Worm (Caenorhabditis elegans) whole organism, dauer: Measurements from ENCODE around the gene T17H7.7.

Experiments
- unc-62 ChIP-seq: sonication (generic microtip); optimal IDR thresholded peaks from 2 replicates; lab custom pipeline; 2017; ENCODE audit warnings: missing biosample characterization, missing genetic modification reagents, missing genetic modification characterization

Gene T17H7.7

DNA sequence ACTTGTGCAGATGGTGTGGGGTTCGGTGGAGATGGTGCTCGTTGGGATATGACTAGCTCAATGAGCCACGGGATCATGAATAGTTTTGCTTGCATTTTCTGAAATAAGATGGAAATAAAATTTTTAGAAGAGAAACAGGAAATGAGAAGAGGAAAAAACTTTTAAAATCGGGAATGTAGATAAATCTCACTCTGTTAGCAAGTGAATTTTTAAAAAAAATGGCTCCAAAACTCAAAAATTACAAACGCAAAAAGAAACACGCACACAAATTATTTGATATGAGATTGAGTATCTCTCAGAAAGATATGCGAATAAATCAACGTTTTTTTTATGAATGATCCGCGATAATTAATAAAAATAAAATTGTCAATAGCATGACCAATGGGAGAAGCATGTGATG, at the start of gene T17H7.7:
Gene T17H7.7 (minus strand): TSS at position 101 of the 400 bp plus-strand sequence.
- no peak for TF ChIP-seq unc-62 (GFP tag; lab: Kevin White, UChicago)

ce11 chrIII:802041-802440, 44.2 kb upstream of the T17H7.7 start:
- no peak for TF ChIP-seq unc-62 (GFP tag; lab: Kevin White, UChicago)

- TF ChIP-seq unc-62 (GFP tag; lab: Kevin White, UChicago) = no peak
These were observed 39.6 kb upstream of the T17H7.7 start for ce11 chrIII:797507-797906.

DNA sequence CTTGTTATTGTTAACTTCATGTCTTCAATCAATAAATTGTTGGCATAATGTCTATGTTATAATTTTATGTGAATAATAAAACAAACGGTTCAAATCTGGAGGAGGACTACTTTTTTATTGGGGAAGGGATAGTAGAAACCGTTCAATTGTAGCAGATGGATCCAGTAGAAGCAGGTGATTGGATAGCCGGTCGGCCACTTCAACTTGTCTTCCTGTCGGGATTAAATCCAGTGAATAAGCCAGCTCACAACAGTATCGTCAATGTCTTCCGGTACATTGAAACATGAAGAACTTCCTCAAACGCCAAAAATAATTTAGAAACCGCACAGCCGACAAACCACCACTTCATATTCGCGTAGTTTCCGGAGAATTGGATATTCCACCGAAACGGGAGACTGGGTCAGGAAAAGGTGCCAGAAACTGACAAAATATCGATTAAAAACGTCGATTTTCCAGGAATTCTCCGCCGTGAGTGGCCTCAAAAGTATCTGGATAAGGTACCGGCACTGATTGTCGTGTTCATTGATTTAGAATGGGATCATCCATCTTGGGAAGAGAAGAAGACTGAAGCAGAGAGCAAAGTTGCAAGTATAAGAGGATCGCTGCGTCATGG, 37.2 kb upstream of the T17H7.7 start, which contains the start of gene trpp-11:
Gene trpp-11 (plus strand): TSS at position 153 of the 613 bp plus-strand sequence.
- TF ChIP-seq unc-62 (GFP tag; lab: Kevin White, UChicago) = no peak

DNA sequence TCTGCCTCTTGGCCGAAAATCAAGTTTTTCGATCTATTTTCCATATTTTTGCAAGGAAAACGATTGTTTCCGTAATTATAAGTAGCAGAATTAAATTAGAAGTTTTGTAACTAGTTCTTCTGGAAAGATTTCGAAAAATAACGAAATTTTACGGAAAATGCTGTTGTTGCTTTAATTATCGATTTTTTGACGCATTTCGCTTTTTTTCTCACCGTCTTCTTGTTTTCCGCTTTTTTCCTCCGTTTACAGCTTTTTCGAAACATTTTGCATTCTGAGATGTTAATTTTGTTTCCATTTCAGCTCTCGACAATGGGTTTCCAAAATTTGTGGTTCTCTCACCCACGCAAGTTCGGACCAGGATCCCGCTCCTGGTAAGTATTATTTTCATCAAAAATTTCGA, 36.1 kb upstream of the T17H7.7 start, which contains the start of gene rps-29:
Gene rps-29 (plus strand): TSS at position 301 of the 400 bp plus-strand sequence.
- TF ChIP-seq unc-62 (GFP tag; lab: Kevin White, UChicago) = no peak

- no peak for TF ChIP-seq unc-62 (GFP tag; lab: Kevin White, UChicago)
These were observed 35.7 kb upstream of the T17H7.7 start, which contains the start of gene snt-2 for ce11 chrIII:793595-793994. Gene snt-2 (minus strand): TSS chrIII:793733.

ce11 chrIII:790591-790990, 32.7 kb upstream of the T17H7.7 start:
- TF ChIP-seq unc-62 (GFP tag; lab: Kevin White, UChicago) = no peak

DNA sequence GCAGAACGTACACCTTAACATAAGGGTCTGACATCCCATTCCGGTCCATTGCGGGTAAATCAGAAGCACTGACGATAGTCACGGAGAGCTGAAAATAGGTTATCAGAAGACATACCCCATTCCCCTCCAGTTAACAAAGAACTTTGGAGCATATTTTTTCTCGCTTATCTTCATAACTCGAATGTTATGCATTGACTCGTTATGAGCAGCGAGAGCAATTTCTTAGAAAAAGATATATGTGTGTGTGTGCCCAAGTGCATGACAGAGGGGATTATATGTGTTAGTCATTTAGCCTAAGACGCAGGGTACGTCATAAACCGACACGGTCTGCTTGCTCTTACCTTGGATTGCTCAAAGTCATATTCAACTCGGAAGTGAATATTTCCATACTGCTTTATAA, 31.7 kb upstream of the T17H7.7 start:
- no peak for TF ChIP-seq unc-62 (GFP tag; lab: Kevin White, UChicago)

- no peak for TF ChIP-seq unc-62 (GFP tag; lab: Kevin White, UChicago)
These were observed 25.4 kb upstream of the T17H7.7 start, which contains the start of the genes dagl-2 and ppm-1.G for ce11 chrIII:783254-783753. Gene dagl-2 (minus strand): TSS chrIII:783305. Gene ppm-1.G (plus strand): TSS chrIII:783703.

DNA sequence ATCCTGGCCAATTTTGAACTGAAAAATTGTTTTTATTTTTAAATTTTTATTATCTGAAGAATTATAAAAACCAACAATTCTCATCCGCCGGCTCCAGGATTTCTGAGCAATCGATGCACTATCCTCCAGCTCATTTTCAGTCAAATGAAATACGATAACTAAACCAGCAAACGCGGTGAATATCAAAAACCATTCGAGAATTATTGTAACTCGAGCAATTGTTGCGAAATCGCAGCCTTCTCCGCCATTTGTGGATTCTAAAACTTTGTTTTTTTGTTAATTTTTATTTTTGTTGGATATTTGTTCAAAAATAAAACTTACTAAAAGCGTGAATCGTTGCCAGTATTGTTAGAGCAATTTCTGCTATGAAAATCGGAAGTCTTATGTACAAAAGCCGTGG, 24.6 kb upstream of the T17H7.7 start:
- no peak for TF ChIP-seq unc-62 (GFP tag; lab: Kevin White, UChicago)

DNA sequence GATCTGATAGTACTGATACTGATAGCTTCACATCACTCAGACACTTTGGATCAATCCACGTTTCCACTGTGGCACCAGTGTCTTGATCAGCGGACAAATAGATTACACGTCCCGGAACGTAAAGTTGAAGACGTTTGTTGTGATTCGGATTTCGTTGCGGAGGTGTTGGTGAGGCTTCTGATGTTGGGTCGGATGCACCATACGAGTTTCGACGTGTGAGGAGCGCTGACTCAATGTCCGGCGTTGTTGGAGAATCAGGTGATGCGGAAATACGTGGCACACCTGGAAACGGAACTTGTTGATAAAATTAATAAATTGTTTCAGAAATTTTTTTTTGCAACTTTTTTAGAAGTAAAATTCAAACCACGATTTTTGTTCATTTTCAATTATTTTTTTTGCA, 20.9 kb upstream of the T17H7.7 start, which contains the start of gene alh-11:
Gene alh-11 (minus strand): TSS at position 101 of the 400 bp plus-strand sequence.
- TF ChIP-seq unc-62 (GFP tag; lab: Kevin White, UChicago) = no peak

DNA sequence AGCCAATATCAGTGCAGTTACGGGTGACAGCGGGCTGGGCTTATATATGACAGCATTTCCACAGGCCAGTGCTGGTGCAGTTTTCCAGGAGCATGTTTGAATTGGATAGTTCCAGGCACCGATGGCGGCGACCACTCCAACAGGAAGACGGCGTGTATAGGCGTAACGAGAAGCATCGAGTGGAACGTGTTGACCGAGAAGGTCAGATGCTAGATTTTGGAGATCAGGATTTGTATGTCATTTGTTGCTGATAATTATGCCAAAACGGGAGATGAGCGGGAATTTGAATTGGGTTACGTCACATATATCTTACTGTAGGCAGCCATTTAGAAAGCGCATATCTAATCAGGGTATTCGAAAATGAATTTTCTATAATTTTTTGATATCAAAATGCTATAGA, 17.6 kb upstream of the T17H7.7 start:
- no peak for TF ChIP-seq unc-62 (GFP tag; lab: Kevin White, UChicago)

ce11 chrIII:773114-773513, 15.2 kb upstream of the T17H7.7 start, which contains the start of gene cyn-6:
Gene cyn-6 (plus strand): TSS chrIII:773414.
- no peak for TF ChIP-seq unc-62 (GFP tag; lab: Kevin White, UChicago)

DNA sequence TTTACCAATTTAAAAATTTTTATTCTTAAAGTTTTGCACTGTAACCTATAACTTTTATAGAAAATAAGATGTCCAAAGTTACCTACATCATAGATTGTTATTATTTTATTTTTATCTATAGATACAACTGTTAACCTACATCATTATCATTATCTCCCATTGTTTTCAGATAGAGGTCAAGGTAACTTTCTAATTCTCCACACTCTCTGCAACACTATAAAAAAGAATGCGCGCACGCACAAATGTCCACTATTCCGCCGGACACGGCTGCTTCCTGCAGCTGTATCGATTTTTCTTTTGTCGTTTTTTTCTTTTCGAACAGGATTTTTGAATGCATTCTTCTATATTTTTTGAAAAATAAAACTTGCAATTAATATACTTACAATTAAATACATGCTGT, 14.8 kb upstream of the T17H7.7 start:
- TF ChIP-seq unc-62 (GFP tag; lab: Kevin White, UChicago) = no peak

DNA sequence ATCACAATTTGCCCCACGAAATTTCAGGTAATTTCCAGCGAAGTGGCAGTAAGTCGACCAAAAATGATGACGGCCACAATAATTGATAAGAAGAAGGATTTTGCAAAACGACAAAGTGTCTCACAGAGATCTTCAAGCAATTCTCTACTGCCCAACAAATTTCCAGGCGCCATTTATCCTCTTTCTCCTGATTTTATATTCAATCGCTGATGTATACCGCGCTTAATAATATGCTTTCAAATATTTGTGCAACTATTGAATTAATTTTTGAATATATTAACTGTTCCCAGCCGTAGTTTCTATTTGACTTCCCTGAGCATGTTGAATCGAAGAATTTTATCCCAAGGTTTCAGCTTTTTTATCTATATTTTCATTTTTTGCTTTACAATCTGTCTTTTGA, 13.1 kb upstream of the T17H7.7 start, which contains the start of gene tpst-2:
Gene tpst-2 (plus strand): TSS at position 301 of the 400 bp plus-strand sequence.
- TF ChIP-seq unc-62 (GFP tag; lab: Kevin White, UChicago) = no peak

ce11 chrIII:768528-768927, 10.6 kb upstream of the T17H7.7 start:
- no peak for TF ChIP-seq unc-62 (GFP tag; lab: Kevin White, UChicago)

DNA sequence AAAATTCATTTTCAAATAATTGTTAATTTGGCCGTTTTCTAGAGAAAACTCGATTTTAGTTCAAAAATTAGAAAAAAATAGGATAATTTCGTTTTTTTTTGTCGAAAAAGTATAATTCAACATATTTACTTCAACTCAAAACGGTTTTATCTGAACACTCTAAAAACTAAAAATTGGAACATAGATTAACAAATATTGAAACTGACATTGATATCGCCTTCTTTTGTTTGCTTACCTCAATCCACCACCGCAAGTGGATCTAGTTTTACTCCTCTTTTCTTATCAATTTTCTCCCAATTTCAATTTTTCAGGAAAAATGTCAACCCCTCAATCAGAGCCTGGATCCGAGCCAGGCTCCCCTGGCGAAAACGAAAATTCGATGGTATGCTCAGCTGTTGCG, 7.0 kb upstream of the T17H7.7 start, which contains the start of gene ptl-1:
Gene ptl-1 (plus strand): TSS at position 301 of the 400 bp plus-strand sequence.
- no peak for TF ChIP-seq unc-62 (GFP tag; lab: Kevin White, UChicago)
